Worm (Caenorhabditis elegans) whole organism, late embryonic: ENCODE data around the gene srbc-1.

Experiments
- C38D4.7 ChIP-seq: fragments of 200-800 bp; sonication (Bioruptor generic); optimal IDR thresholded peaks from 2 replicates; lab custom pipeline; 2018; ENCODE audit warnings: mild to moderate bottlenecking, missing genetic modification characterization, moderate library complexity, missing compliant biosample characterization
- ceh-14 ChIP-seq: sonication (generic microtip); optimal IDR thresholded peaks from 2 replicates; lab custom pipeline; 2016; ENCODE audit warnings: missing genotype, missing genetic modification characterization, missing compliant biosample characterization
- ceh-30 ChIP-seq: fragments of 150-350 bp; optimal IDR thresholded peaks from 2 replicates; lab custom pipeline; 2014; ENCODE audit warnings: missing biosample characterization, missing genetic modification characterization
- ceh-34 ChIP-seq: sonication (generic microtip); optimal IDR thresholded peaks from 2 replicates; lab custom pipeline; 2016; ENCODE audit warnings: mild to moderate bottlenecking, missing genetic modification characterization, missing compliant biosample characterization
- ceh-45 ChIP-seq: fragments of 200-800 bp; sonication (Bioruptor generic); IDR thresholded peaks from 2 replicates; pipeline ENCODE4 v1.3.6; 2022; ENCODE audit warnings: missing genetic modification reagents, missing genetic modification characterization, missing compliant biosample characterization
- ceh-48 ChIP-seq: sonication (generic microtip); optimal IDR thresholded peaks from 2 replicates; lab custom pipeline; 2016; ENCODE audit warnings: missing genetic modification characterization, inconsistent platforms, missing compliant biosample characterization
- dve-1 ChIP-seq: sonication (generic microtip); optimal IDR thresholded peaks from 2 replicates; lab custom pipeline; 2017; ENCODE audit warnings: antibody characterized with exemption, mild to moderate bottlenecking, missing genetic modification characterization, missing compliant biosample characterization
- fkh-6 ChIP-seq: sonication (generic microtip); optimal IDR thresholded peaks from 2 replicates; lab custom pipeline; 2016; ENCODE audit warnings: missing genetic modification characterization, missing compliant biosample characterization
- gmeb-2 ChIP-seq: sonication (generic microtip); optimal IDR thresholded peaks from 2 replicates; lab custom pipeline; 2016; ENCODE audit warnings: missing genetic modification characterization, inconsistent platforms, missing compliant biosample characterization
- hlh-13 ChIP-seq: fragments of 200-800 bp; sonication (Bioruptor generic); optimal IDR thresholded peaks from 2 replicates; lab custom pipeline; 2018; ENCODE audit warnings: mild to moderate bottlenecking, missing genetic modification characterization, missing compliant biosample characterization
- hlh-8 ChIP-seq: sonication (generic microtip); optimal IDR thresholded peaks from 2 replicates; lab custom pipeline; 2016; ENCODE audit warnings: missing genotype, missing genetic modification characterization, missing compliant biosample characterization
- lin-11 ChIP-seq: fragments of 200-800 bp; sonication (Bioruptor generic); optimal IDR thresholded peaks from 2 replicates; lab custom pipeline; 2018; ENCODE audit warnings: mild to moderate bottlenecking, missing genetic modification characterization, missing compliant biosample characterization
- madf-2 ChIP-seq: sonication (generic microtip); optimal IDR thresholded peaks from 2 replicates; lab custom pipeline; 2017; ENCODE audit warnings: missing genetic modification characterization, missing compliant biosample characterization
- pha-4 ChIP-seq: fragments of 150-350 bp; optimal IDR thresholded peaks from 2 replicates; lab custom pipeline; 2018; ENCODE audit warnings: missing biosample characterization, missing genetic modification reagents, missing genetic modification characterization
- unc-86 ChIP-seq: sonication (generic microtip); optimal IDR thresholded peaks from 2 replicates; lab custom pipeline; 2016; ENCODE audit warnings: missing genetic modification characterization, missing compliant biosample characterization

Gene srbc-1

DNA sequence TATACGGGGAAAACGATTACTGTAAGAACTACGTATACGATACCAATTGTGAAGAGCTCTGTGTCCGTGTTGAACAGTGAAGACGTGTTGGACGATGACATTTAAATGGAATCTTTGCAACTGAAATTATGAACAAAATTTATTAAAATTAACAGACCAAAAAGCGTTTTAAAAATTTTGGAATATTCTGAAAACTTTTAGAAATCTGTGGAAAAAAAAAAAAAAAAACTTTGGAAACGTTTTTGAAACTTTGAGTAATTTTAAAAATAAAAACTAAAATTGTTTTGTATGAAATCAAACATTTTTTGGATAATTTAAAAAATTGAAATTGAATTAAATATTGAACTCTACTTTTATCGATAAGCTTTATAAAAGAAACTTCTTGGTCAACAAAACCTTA, 45.7 kb downstream of the srbc-1 start, which contains the start of gene srt-63:
srt-63 (minus strand) TSS at position 101 of the 400 bp plus-strand sequence.
- TF ChIP-seq ceh-30 (tag; lab: Kevin White, UChicago) (no peak), ceh-45 (GFP tag; lab: Robert Waterston, UW) (no peak), dve-1 (tag; lab: Kevin White, UChicago) (no peak), pha-4 (tag; lab: Kevin White, UChicago) (no peak), fkh-6 (no peak), unc-86 (no peak), hlh-8 (tag; lab: Kevin White, UChicago) (no peak), ceh-34 (tag; lab: Kevin White, UChicago) (no peak)

DNA sequence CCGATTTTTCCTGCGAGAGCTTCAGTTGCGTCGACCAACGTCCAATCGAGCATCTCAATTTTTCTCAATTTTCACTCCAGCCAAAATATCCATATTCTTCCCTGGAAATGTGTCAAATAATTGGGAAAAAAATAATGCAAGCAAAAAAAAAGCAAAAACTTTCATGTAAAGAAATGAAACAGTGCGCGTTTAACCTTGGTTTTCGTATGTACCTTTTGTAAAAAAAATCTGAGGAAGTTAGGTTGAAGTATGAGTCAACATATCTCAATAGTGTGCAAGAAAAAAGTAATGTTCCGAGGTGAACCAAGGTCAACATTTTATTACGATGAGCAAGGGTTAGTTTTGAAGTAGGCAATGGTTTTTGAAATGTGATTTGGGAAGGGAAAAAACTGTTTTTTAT, 51.6 kb downstream of the srbc-1 start, which contains the start of gene T28A11.13:
T28A11.13 (minus strand) TSS at position 101 of the 400 bp plus-strand sequence.
- TF ChIP-seq hlh-13 (GFP tag; lab: Kevin White, UChicago) (no peak), ceh-14 (tag; lab: Kevin White, UChicago) (no peak), madf-2 (tag; lab: Kevin White, UChicago) (no peak), gmeb-2 (tag; lab: Kevin White, UChicago) (no peak), lin-11 (tag; lab: Kevin White, UChicago) (no peak), C38D4.7 (GFP tag; lab: Kevin White, UChicago) (no peak), ceh-48 (no peak)
